Worm (Caenorhabditis elegans): ENCODE data around the gene dhhc-4.

DNA sequence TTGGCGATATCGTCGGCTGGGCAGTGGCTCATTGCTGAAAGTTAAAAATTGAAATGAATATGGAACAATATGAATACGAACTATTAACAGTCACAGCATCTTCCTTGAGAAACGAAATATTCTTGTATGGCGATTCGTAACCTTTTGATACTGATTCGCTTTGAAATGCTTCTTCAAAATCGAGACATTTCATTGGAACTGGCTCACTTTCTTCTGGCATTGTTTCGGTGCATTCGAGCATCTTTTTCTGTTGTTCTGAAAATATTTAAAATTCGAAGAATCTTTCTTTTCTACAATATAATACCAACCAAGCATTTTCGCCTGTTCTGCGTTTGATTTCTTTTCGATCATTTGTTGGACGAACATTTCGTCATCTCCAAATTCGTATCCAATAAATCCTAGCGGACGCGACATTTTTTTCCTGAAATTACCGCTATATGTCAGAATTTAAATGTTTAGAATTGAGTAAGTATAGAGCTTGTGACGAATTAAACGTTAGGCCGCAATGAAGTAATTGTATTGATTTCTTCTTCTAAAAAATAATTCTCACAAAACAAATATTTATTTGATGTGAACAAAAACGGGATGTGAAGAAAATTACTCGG, 43.2 kb downstream of the dhhc-4 start, which contains the start of gene lin-52:
- TF ChIP-seq W03F9.2 (tag; optimal IDR thresholded peaks at IDR 0.05), result no peak
- TF ChIP-seq dao-5 (tag; optimal IDR thresholded peaks at IDR 0.05), result no peak
